Worm (Caenorhabditis elegans) whole organism, young adult: Measurements from ENCODE around the gene K10G9.2.

Source experiments
- B0019.2 ChIP-seq: fragments of 200-800 bp; sonication (Bioruptor generic); conservative IDR thresholded peaks from 2 replicates; pipeline ENCODE4 v1.3.6; 2022; ENCODE audit warnings: missing genetic modification reagents, missing genetic modification characterization, missing compliant biosample characterization
- C17E4.6 ChIP-seq: fragments of 200-800 bp; sonication (Bioruptor generic); IDR thresholded peaks from 2 replicates; pipeline ENCODE4 v1.3.6; 2022; ENCODE audit warnings: missing genetic modification reagents, missing genetic modification characterization, missing compliant biosample characterization
- F23B12.7 ChIP-seq: sonication (generic microtip); optimal IDR thresholded peaks from 2 replicates; lab custom pipeline; 2017; ENCODE audit warnings: missing genetic modification characterization, mild to moderate bottlenecking, missing compliant biosample characterization, antibody characterized with exemption, moderate library complexity; ENCODE audit not compliant: insufficient read depth
- F33H1.4 ChIP-seq: fragments of 200-800 bp; sonication (Bioruptor generic); IDR thresholded peaks from 2 replicates; pipeline ENCODE4 v1.3.6; 2022; ENCODE audit warnings: missing genetic modification reagents, missing genetic modification characterization, missing compliant biosample characterization
- F52B5.7 ChIP-seq: sonication (generic microtip); optimal IDR thresholded peaks from 2 replicates; lab custom pipeline; 2016; ENCODE audit warnings: mild to moderate bottlenecking, missing genetic modification characterization, missing compliant biosample characterization
- F55B11.4 ChIP-seq: sonication (generic microtip); optimal IDR thresholded peaks from 2 replicates; lab custom pipeline; 2016; ENCODE audit warnings: missing compliant biosample characterization, missing genetic modification characterization, borderline replicate concordance; ENCODE audit not compliant: insufficient read depth
- F57C9.4 ChIP-seq: sonication (generic microtip); optimal IDR thresholded peaks from 2 replicates; lab custom pipeline; 2017; ENCODE audit warnings: mild to moderate bottlenecking, missing genetic modification characterization, missing compliant biosample characterization
- T26A5.8 ChIP-seq: sonication (generic microtip); optimal IDR thresholded peaks from 2 replicates; lab custom pipeline; 2016; ENCODE audit warnings: missing genetic modification characterization, missing compliant biosample characterization
- Y79H2A.3 ChIP-seq: fragments of 200-800 bp; sonication (Bioruptor generic); conservative IDR thresholded peaks from 2 replicates; pipeline ENCODE4 v1.3.6; 2022; ENCODE audit warnings: missing genetic modification reagents, missing genetic modification characterization, missing compliant biosample characterization
- aptf-2 ChIP-seq: fragments of 200-800 bp; sonication (Bioruptor generic); conservative IDR thresholded peaks from 2 replicates; pipeline ENCODE4 v1.3.6; 2022; ENCODE audit warnings: missing genetic modification reagents, missing genetic modification characterization, missing compliant biosample characterization
- attf-5 ChIP-seq: fragments of 200-800 bp; sonication (Bioruptor generic); optimal IDR thresholded peaks from 2 replicates; lab custom pipeline; 2018; ENCODE audit warnings: mild to moderate bottlenecking, missing genetic modification characterization, missing compliant biosample characterization
- ccch-3 ChIP-seq: fragments of 200-800 bp; sonication (Bioruptor generic); optimal IDR thresholded peaks from 2 replicates; lab custom pipeline; 2018; ENCODE audit warnings: mild to moderate bottlenecking, missing genetic modification characterization, missing compliant biosample characterization
- cebp-1 ChIP-seq, 2 experiments: fragments of 200-800 bp in 1 of 2; sonication (Bioruptor generic) in 1 of 2; sonication (generic microtip) in 1 of 2; IDR thresholded peaks in 1 of 2; optimal IDR thresholded peaks in 1 of 2; 2 replicates each; pipeline versions ENCODE4 v1.3.6 to Lab custom; 2017 to 2022; ENCODE audit warnings: missing compliant biosample characterization in 2 of 2, missing genetic modification characterization in 2 of 2, mild to moderate bottlenecking in 1 of 2, missing genetic modification reagents in 1 of 2, moderate library complexity in 1 of 2
- ceh-100 ChIP-seq: fragments of 200-800 bp; sonication (Bioruptor generic); IDR thresholded peaks from 2 replicates; pipeline ENCODE4 v1.3.6; 2022; ENCODE audit warnings: missing genetic modification reagents, missing genetic modification characterization, missing compliant biosample characterization
- die-1 ChIP-seq: sonication (generic microtip); optimal IDR thresholded peaks from 2 replicates; lab custom pipeline; 2016; ENCODE audit warnings: missing genotype, mild to moderate bottlenecking, missing genetic modification characterization, missing compliant biosample characterization
- dox-1 ChIP-seq: fragments of 200-800 bp; sonication (Bioruptor generic); IDR thresholded peaks from 2 replicates; pipeline ENCODE4 v1.3.6; 2022; ENCODE audit warnings: missing genetic modification reagents, missing genetic modification characterization, missing compliant biosample characterization
- dpff-1 ChIP-seq: sonication (generic microtip); optimal IDR thresholded peaks from 2 replicates; lab custom pipeline; 2017; ENCODE audit warnings: mild to moderate bottlenecking, missing genetic modification characterization, missing compliant biosample characterization
- gei-17 ChIP-seq: fragments of 200-800 bp; sonication (Bioruptor generic); optimal IDR thresholded peaks from 2 replicates; lab custom pipeline; 2018; ENCODE audit warnings: mild to moderate bottlenecking, missing genetic modification characterization, missing compliant biosample characterization
- hlh-12 ChIP-seq: sonication (generic microtip); optimal IDR thresholded peaks from 2 replicates; lab custom pipeline; 2016; ENCODE audit warnings: missing genetic modification characterization, missing compliant biosample characterization
- hlh-26 ChIP-seq: fragments of 200-800 bp; sonication (Bioruptor generic); conservative IDR thresholded peaks from 2 replicates; pipeline ENCODE4 v1.3.6; 2022; ENCODE audit warnings: missing genetic modification reagents, missing genetic modification characterization, missing compliant biosample characterization
- let-526 ChIP-seq: fragments of 200-800 bp; sonication (Bioruptor generic); IDR thresholded peaks from 2 replicates; pipeline ENCODE4 v1.3.6; 2022; ENCODE audit warnings: missing genetic modification reagents, missing genetic modification characterization, missing compliant biosample characterization
- lin-26 ChIP-seq: fragments of 200-800 bp; sonication (Bioruptor generic); IDR thresholded peaks from 2 replicates; pipeline ENCODE4 v1.3.6; 2022; ENCODE audit warnings: missing genetic modification reagents, missing genetic modification characterization, missing compliant biosample characterization
- lin-35 ChIP-seq, 3 experiments: fragments of 150-350 bp in 2 of 3; sonication (generic microtip) in 1 of 3; optimal IDR thresholded peaks; 2 replicates each; lab custom pipeline; 2014 to 2018; ENCODE audit warnings: missing biosample characterization in 3 of 3, missing genetic modification characterization in 3 of 3, missing genetic modification reagents in 3 of 3
- lir-1 ChIP-seq: fragments of 200-800 bp; sonication (Bioruptor generic); conservative IDR thresholded peaks from 2 replicates; pipeline ENCODE4 v1.3.6; 2022; ENCODE audit warnings: missing genetic modification reagents, missing genetic modification characterization, missing compliant biosample characterization
- lsl-1 ChIP-seq: fragments of 200-800 bp; sonication (Bioruptor generic); optimal IDR thresholded peaks from 2 replicates; lab custom pipeline; 2018; ENCODE audit warnings: mild to moderate bottlenecking, missing genetic modification characterization, moderate library complexity, missing compliant biosample characterization
- lsy-27 ChIP-seq: sonication (generic microtip); optimal IDR thresholded peaks from 2 replicates; lab custom pipeline; 2017; ENCODE audit warnings: missing genetic modification characterization, mild to moderate bottlenecking, missing compliant biosample characterization, antibody characterized with exemption, missing genotype, borderline replicate concordance; ENCODE audit not compliant: insufficient read depth
- madf-10 ChIP-seq: sonication (generic microtip); optimal IDR thresholded peaks from 2 replicates; lab custom pipeline; 2016; ENCODE audit warnings: mild to moderate bottlenecking, missing genetic modification characterization, missing compliant biosample characterization
- madf-3 ChIP-seq: fragments of 200-800 bp; sonication (Bioruptor generic); IDR thresholded peaks from 2 replicates; pipeline ENCODE4 v1.3.6; 2022; ENCODE audit warnings: missing genetic modification reagents, missing genetic modification characterization, missing compliant biosample characterization
- madf-8 ChIP-seq: fragments of 200-800 bp; sonication (Bioruptor generic); conservative IDR thresholded peaks from 2 replicates; pipeline ENCODE4 v1.3.6; 2022; ENCODE audit warnings: missing genetic modification reagents, missing genetic modification characterization, missing compliant biosample characterization
- mcd-1 ChIP-seq: fragments of 200-800 bp; sonication (Bioruptor generic); IDR thresholded peaks from 2 replicates; pipeline ENCODE4 v1.3.6; 2022; ENCODE audit warnings: missing genetic modification reagents, missing genetic modification characterization, missing compliant biosample characterization
- mel-28 ChIP-seq: sonication (generic microtip); optimal IDR thresholded peaks from 2 replicates; lab custom pipeline; 2016; ENCODE audit warnings: borderline replicate concordance, mild to moderate bottlenecking, missing genetic modification characterization, missing compliant biosample characterization
- nhr-179 ChIP-seq: sonication (generic microtip); optimal IDR thresholded peaks from 2 replicates; lab custom pipeline; 2016; ENCODE audit warnings: mild to moderate bottlenecking, missing genetic modification characterization, missing compliant biosample characterization
- nhr-80 ChIP-seq: sonication (generic microtip); optimal IDR thresholded peaks from 2 replicates; lab custom pipeline; 2016; ENCODE audit warnings: missing genetic modification characterization, missing compliant biosample characterization
- snpc-1.1 ChIP-seq: sonication (generic microtip); optimal IDR thresholded peaks from 2 replicates; lab custom pipeline; 2017; ENCODE audit warnings: missing genetic modification characterization, mild to moderate bottlenecking, missing compliant biosample characterization, antibody characterized with exemption, moderate library complexity, missing genotype, missing genetic modification reagents; ENCODE audit not compliant: insufficient read depth
- snpc-1.3 ChIP-seq: sonication (generic microtip); optimal IDR thresholded peaks from 2 replicates; lab custom pipeline; 2017; ENCODE audit warnings: missing genetic modification characterization, mild to moderate bottlenecking, missing compliant biosample characterization, antibody characterized with exemption, moderate library complexity, missing genotype, missing genetic modification reagents; ENCODE audit not compliant: insufficient read depth
- snpc-3.4 ChIP-seq: sonication (generic microtip); optimal IDR thresholded peaks from 2 replicates; lab custom pipeline; 2017; ENCODE audit warnings: missing genetic modification characterization, mild to moderate bottlenecking, missing compliant biosample characterization, antibody characterized with exemption, moderate library complexity, missing genotype, missing genetic modification reagents
- snpc-4 ChIP-seq, 5 experiments: fragments of 150-350 bp in 1 of 5; sonication (generic microtip) in 4 of 5; optimal IDR thresholded peaks; 2 replicates each; lab custom pipeline; 2014 to 2018; ENCODE audit warnings: missing genetic modification characterization in 5 of 5, missing biosample characterization in 3 of 5, antibody characterized with exemption in 2 of 5, mild to moderate bottlenecking in 2 of 5, missing compliant biosample characterization in 2 of 5, missing genotype in 2 of 5, moderate library complexity in 2 of 5, missing genetic modification reagents in 1 of 5
- unc-62 ChIP-seq: fragments of 150-350 bp; optimal IDR thresholded peaks from 2 replicates; lab custom pipeline; 2014; ENCODE audit warnings: missing biosample characterization, missing genetic modification reagents, missing genetic modification characterization
- zfh-2 ChIP-seq: fragments of 200-800 bp; sonication (Bioruptor generic); conservative IDR thresholded peaks from 2 replicates; pipeline ENCODE4 v1.3.6; 2022; ENCODE audit warnings: missing genetic modification reagents, missing genetic modification characterization, missing compliant biosample characterization
- zim-3 ChIP-seq: sonication (generic microtip); optimal IDR thresholded peaks from 2 replicates; lab custom pipeline; 2017; ENCODE audit warnings: mild to moderate bottlenecking, missing genetic modification characterization, moderate library complexity, missing compliant biosample characterization
- ztf-18 ChIP-seq: sonication (generic microtip); optimal IDR thresholded peaks from 2 replicates; lab custom pipeline; 2016; ENCODE audit warnings: missing genotype, mild to moderate bottlenecking, missing genetic modification characterization, missing compliant biosample characterization
- ztf-25 ChIP-seq: fragments of 200-800 bp; sonication (Bioruptor generic); IDR thresholded peaks from 2 replicates; pipeline ENCODE4 v1.3.6; 2022; ENCODE audit warnings: missing genetic modification reagents, missing genetic modification characterization, missing compliant biosample characterization
- ztf-3 ChIP-seq: fragments of 200-800 bp; sonication (Bioruptor generic); optimal IDR thresholded peaks from 2 replicates; lab custom pipeline; 2018; ENCODE audit warnings: mild to moderate bottlenecking, missing genetic modification characterization, missing compliant biosample characterization

Gene K10G9.2

ce11 chrIII:10314234-10314633 lies 28.5 kb downstream of the K10G9.2 start:
- TF ChIP-seq mel-28 (no peak), ztf-25 (GFP tag; lab: Robert Waterston, UW) (no peak), F57C9.4 (tag; lab: Kevin White, UChicago) (no peak), let-526 (GFP tag; lab: Robert Waterston, UW) (no peak), ztf-18 (tag; lab: Kevin White, UChicago) (peak; percentile 0), C17E4.6 (GFP tag; lab: Robert Waterston, UW) (no peak), die-1 (tag; lab: Kevin White, UChicago) (no peak), nhr-80 (tag; lab: Kevin White, UChicago) (peak; percentile 24), lin-35 (GFP tag; optimal IDR thresholded peaks at IDR 0.05; lab: Kevin White, UChicago) (no peak), hlh-26 (GFP tag; lab: Robert Waterston, UW) (no peak), B0019.2 (GFP tag; lab: Robert Waterston, UW) (no peak), ceh-100 (no peak), aptf-2 (no peak), dpff-1 (no peak)

- TF ChIP-seq F52B5.7 (tag; lab: Kevin White, UChicago) (no peak), dox-1 (GFP tag; lab: Robert Waterston, UW) (no peak), ztf-3 (GFP tag; lab: Kevin White, UChicago) (no peak), unc-62 (GFP tag; lab: Kevin White, UChicago) (no peak), gei-17 (GFP tag; lab: Kevin White, UChicago) (no peak)
Measured at ce11 chrIII:10318062-10318609, 32.4 kb downstream of the K10G9.2 start, which contains the start of the genes unc-50 and ostf-4. TSS of gene unc-50 (minus strand) at chrIII:10318162. TSS of gene ostf-4 (minus strand) at chrIII:10318559.

ce11 chrIII:10318755-10319154 lies 33.0 kb downstream of the K10G9.2 start, which contains the start of gene unc-69:
TSS of gene unc-69 (plus strand) at chrIII:10318939.
- TF ChIP-seq hlh-12 (tag; lab: Kevin White, UChicago) (no peak), zim-3 (tag; lab: Kevin White, UChicago) (no peak), madf-8 (no peak), lir-1 (GFP tag; lab: Robert Waterston, UW) (no peak), lsy-27 (tag; lab: Kevin White, UChicago) (no peak), snpc-3.4 (tag; lab: Kevin White, UChicago) (peak; percentile 9), C17E4.6 (GFP tag; lab: Robert Waterston, UW) (no peak), F52B5.7 (tag; lab: Kevin White, UChicago) (no peak), snpc-1.1 (no peak), F23B12.7 (tag; lab: Kevin White, UChicago) (peak; percentile 43), F33H1.4 (GFP tag; lab: Robert Waterston, UW) (peak; percentile 27; the same call in 1 of the 2 replicates), cebp-1 (GFP tag; IDR thresholded peaks at IDR 0.05; lab: Robert Waterston, UW) (no peak), cebp-1 (tag; optimal IDR thresholded peaks at IDR 0.05; lab: Kevin White, UChicago) (peak; percentile 42), mcd-1 (peak; percentile 88), madf-10 (tag; lab: Kevin White, UChicago) (no peak), zfh-2 (no peak), lin-26 (GFP tag; lab: Robert Waterston, UW) (no peak), snpc-1.3 (tag; lab: Kevin White, UChicago) (no peak), T26A5.8 (tag; lab: Kevin White, UChicago) (no peak), attf-5 (peak; percentile 30), lsl-1 (GFP tag; lab: Kevin White, UChicago) (peak; percentile 52), ccch-3 (GFP tag; lab: Kevin White, UChicago) (no peak), F55B11.4 (no peak), unc-62 (GFP tag; lab: Kevin White, UChicago) (no peak), Y79H2A.3 (GFP tag; lab: Robert Waterston, UW) (no peak), snpc-4 (GFP tag; optimal IDR thresholded peaks at IDR 0.05; lab: Kevin White, UChicago) (no peak), snpc-4 (tag; optimal IDR thresholded peaks at IDR 0.05; lab: Kevin White, UChicago) (peak in 3 of 4 experiments; percentile 6 to 28 (median 7)), nhr-179 (tag; lab: Kevin White, UChicago) (no peak), madf-3 (GFP tag; lab: Robert Waterston, UW) (no peak)
